Worm (Caenorhabditis elegans) whole organism, young adult: ENCODE data around the gene C14A4.6.

ENCODE experiments used
- B0019.2 ChIP-seq: fragments of 200-800 bp; sonication (Bioruptor generic); conservative IDR thresholded peaks from 2 replicates; pipeline ENCODE4 v1.3.6; 2022; ENCODE audit warnings: missing genetic modification reagents, missing genetic modification characterization, missing compliant biosample characterization
- F22D6.2 ChIP-seq: sonication (generic microtip); optimal IDR thresholded peaks from 2 replicates; lab custom pipeline; 2016; ENCODE audit warnings: mild to moderate bottlenecking, missing genetic modification characterization, missing compliant biosample characterization
- F37B4.10 ChIP-seq: fragments of 200-800 bp; sonication (Bioruptor generic); IDR thresholded peaks from 2 replicates; pipeline ENCODE4 v1.3.6; 2022; ENCODE audit warnings: missing genetic modification characterization, missing compliant biosample characterization
- F39B2.1 ChIP-seq: fragments of 200-800 bp; sonication (Bioruptor generic); IDR thresholded peaks from 2 replicates; pipeline ENCODE4 v1.3.6; 2022; ENCODE audit warnings: missing genetic modification reagents, missing genetic modification characterization, missing compliant biosample characterization
- F52B5.7 ChIP-seq: sonication (generic microtip); optimal IDR thresholded peaks from 2 replicates; lab custom pipeline; 2016; ENCODE audit warnings: mild to moderate bottlenecking, missing genetic modification characterization, missing compliant biosample characterization
- K11D2.4 ChIP-seq: fragments of 200-800 bp; sonication (Bioruptor generic); IDR thresholded peaks from 2 replicates; pipeline ENCODE4 v1.3.6; 2022; ENCODE audit warnings: missing genetic modification reagents, missing genetic modification characterization, missing compliant biosample characterization
- K12H6.12 ChIP-seq: fragments of 200-800 bp; sonication (Bioruptor generic); optimal IDR thresholded peaks from 2 replicates; lab custom pipeline; 2018; ENCODE audit warnings: mild to moderate bottlenecking, missing genetic modification characterization, missing compliant biosample characterization
- Y53G8AR.9 ChIP-seq: fragments of 200-800 bp; sonication (Bioruptor generic); conservative IDR thresholded peaks from 2 replicates; pipeline ENCODE4 v1.3.6; 2022; ENCODE audit warnings: missing genetic modification reagents, missing genetic modification characterization, missing compliant biosample characterization
- Y56A3A.18 ChIP-seq: fragments of 200-800 bp; sonication (Bioruptor generic); IDR thresholded peaks from 2 replicates; pipeline ENCODE4 v1.3.6; 2022; ENCODE audit warnings: missing genetic modification reagents, missing genetic modification characterization, missing compliant biosample characterization
- Y95B8A.8 ChIP-seq: fragments of 200-800 bp; sonication (Bioruptor generic); IDR thresholded peaks from 2 replicates; pipeline ENCODE4 v1.3.6; 2022; ENCODE audit warnings: missing genetic modification reagents, missing genetic modification characterization, missing compliant biosample characterization
- akir-1 ChIP-seq: fragments of 200-800 bp; sonication (Bioruptor generic); optimal IDR thresholded peaks from 2 replicates; lab custom pipeline; 2018; ENCODE audit warnings: mild to moderate bottlenecking, missing genetic modification characterization, moderate library complexity, missing compliant biosample characterization
- aptf-2 ChIP-seq: fragments of 200-800 bp; sonication (Bioruptor generic); conservative IDR thresholded peaks from 2 replicates; pipeline ENCODE4 v1.3.6; 2022; ENCODE audit warnings: missing genetic modification reagents, missing genetic modification characterization, missing compliant biosample characterization
- aptf-3 ChIP-seq: fragments of 200-800 bp; sonication (Bioruptor generic); IDR thresholded peaks from 2 replicates; pipeline ENCODE4 v1.3.6; 2022; ENCODE audit warnings: missing genetic modification characterization, missing compliant biosample characterization
- athp-1 ChIP-seq: sonication (generic microtip); optimal IDR thresholded peaks from 2 replicates; lab custom pipeline; 2017; ENCODE audit warnings: mild to moderate bottlenecking, missing genetic modification characterization, missing compliant biosample characterization
- attf-5 ChIP-seq: fragments of 200-800 bp; sonication (Bioruptor generic); optimal IDR thresholded peaks from 2 replicates; lab custom pipeline; 2018; ENCODE audit warnings: mild to moderate bottlenecking, missing genetic modification characterization, missing compliant biosample characterization
- bed-1 ChIP-seq: fragments of 200-800 bp; sonication (Bioruptor generic); IDR thresholded peaks from 2 replicates; pipeline ENCODE4 v1.3.6; 2022; ENCODE audit warnings: missing genetic modification reagents, missing genetic modification characterization, missing compliant biosample characterization
- bed-2 ChIP-seq: fragments of 200-800 bp; sonication (Bioruptor generic); IDR thresholded peaks from 2 replicates; pipeline ENCODE4 v1.3.6; 2022; ENCODE audit warnings: missing genetic modification reagents, missing genetic modification characterization, missing compliant biosample characterization
- cebp-1 ChIP-seq, 2 experiments: fragments of 200-800 bp in 1 of 2; sonication (Bioruptor generic) in 1 of 2; sonication (generic microtip) in 1 of 2; IDR thresholded peaks in 1 of 2; optimal IDR thresholded peaks in 1 of 2; 2 replicates each; pipeline versions ENCODE4 v1.3.6 to Lab custom; 2017 to 2022; ENCODE audit warnings: missing compliant biosample characterization in 2 of 2, missing genetic modification characterization in 2 of 2, mild to moderate bottlenecking in 1 of 2, missing genetic modification reagents in 1 of 2, moderate library complexity in 1 of 2
- dpl-1 ChIP-seq: fragments of 150-350 bp; optimal IDR thresholded peaks from 2 replicates; lab custom pipeline; 2014; ENCODE audit warnings: missing biosample characterization, missing genetic modification reagents, missing genetic modification characterization
- egrh-3 ChIP-seq: fragments of 200-800 bp; sonication (Bioruptor generic); IDR thresholded peaks from 2 replicates; pipeline ENCODE4 v1.3.6; 2022; ENCODE audit warnings: missing genetic modification reagents, missing genetic modification characterization, missing compliant biosample characterization
- ets-4 ChIP-seq: fragments of 200-800 bp; sonication (Bioruptor generic); optimal IDR thresholded peaks from 2 replicates; lab custom pipeline; 2018; ENCODE audit warnings: mild to moderate bottlenecking, missing genetic modification characterization, missing compliant biosample characterization
- hmg-1.2 ChIP-seq: fragments of 200-800 bp; sonication (Bioruptor generic); IDR thresholded peaks from 2 replicates; pipeline ENCODE4 v1.3.6; 2022; ENCODE audit warnings: missing genetic modification reagents, missing genetic modification characterization, missing compliant biosample characterization
- hmg-20 ChIP-seq: fragments of 200-800 bp; sonication (Bioruptor generic); IDR thresholded peaks from 2 replicates; pipeline ENCODE4 v1.3.6; 2022; ENCODE audit warnings: missing genetic modification reagents, missing genetic modification characterization, missing compliant biosample characterization
- lag-1 ChIP-seq: fragments of 200-800 bp; sonication (Bioruptor generic); IDR thresholded peaks from 2 replicates; pipeline ENCODE4 v1.3.6; 2022; ENCODE audit warnings: missing genetic modification reagents, missing genetic modification characterization, missing compliant biosample characterization
- let-607 ChIP-seq, 2 experiments: fragments of 200-800 bp in 1 of 2; sonication (Bioruptor generic) in 1 of 2; sonication (generic microtip) in 1 of 2; optimal IDR thresholded peaks; 2 replicates each; lab custom pipeline; 2016 to 2018; ENCODE audit warnings: mild to moderate bottlenecking in 2 of 2, missing compliant biosample characterization in 2 of 2, missing genetic modification characterization in 2 of 2, moderate library complexity in 2 of 2, missing genotype in 1 of 2
- lin-26 ChIP-seq: fragments of 200-800 bp; sonication (Bioruptor generic); IDR thresholded peaks from 2 replicates; pipeline ENCODE4 v1.3.6; 2022; ENCODE audit warnings: missing genetic modification reagents, missing genetic modification characterization, missing compliant biosample characterization
- lin-40 ChIP-seq: sonication (generic microtip); optimal IDR thresholded peaks from 2 replicates; lab custom pipeline; 2016; ENCODE audit warnings: missing genetic modification characterization, mild to moderate bottlenecking, missing compliant biosample characterization, missing genotype, missing genetic modification reagents
- madf-3 ChIP-seq: fragments of 200-800 bp; sonication (Bioruptor generic); IDR thresholded peaks from 2 replicates; pipeline ENCODE4 v1.3.6; 2022; ENCODE audit warnings: missing genetic modification reagents, missing genetic modification characterization, missing compliant biosample characterization
- mel-28 ChIP-seq: sonication (generic microtip); optimal IDR thresholded peaks from 2 replicates; lab custom pipeline; 2016; ENCODE audit warnings: borderline replicate concordance, mild to moderate bottlenecking, missing genetic modification characterization, missing compliant biosample characterization
- mxl-1 ChIP-seq: sonication (generic microtip); optimal IDR thresholded peaks from 2 replicates; lab custom pipeline; 2016; ENCODE audit warnings: missing genetic modification characterization, missing compliant biosample characterization
- nfya-2 ChIP-seq: fragments of 200-800 bp; sonication (Bioruptor generic); IDR thresholded peaks from 2 replicates; pipeline ENCODE4 v1.3.6; 2022; ENCODE audit warnings: missing genetic modification reagents, missing genetic modification characterization, missing compliant biosample characterization
- nfyb-1 ChIP-seq: fragments of 200-800 bp; sonication (Bioruptor generic); IDR thresholded peaks from 2 replicates; pipeline ENCODE4 v1.3.6; 2022; ENCODE audit warnings: missing genetic modification reagents, missing genetic modification characterization, missing compliant biosample characterization
- nhr-120 ChIP-seq: fragments of 200-800 bp; sonication (Bioruptor generic); IDR thresholded peaks from 2 replicates; pipeline ENCODE4 v1.3.6; 2022; ENCODE audit warnings: missing genetic modification characterization, missing compliant biosample characterization
- nhr-179 ChIP-seq: sonication (generic microtip); optimal IDR thresholded peaks from 2 replicates; lab custom pipeline; 2016; ENCODE audit warnings: mild to moderate bottlenecking, missing genetic modification characterization, missing compliant biosample characterization
- nhr-27 ChIP-seq: fragments of 200-800 bp; sonication (Bioruptor generic); optimal IDR thresholded peaks from 2 replicates; lab custom pipeline; 2018; ENCODE audit warnings: mild to moderate bottlenecking, missing genetic modification characterization, moderate library complexity, missing compliant biosample characterization
- rcor-1 ChIP-seq: fragments of 200-800 bp; sonication (Bioruptor generic); IDR thresholded peaks from 2 replicates; pipeline ENCODE4 v1.3.6; 2022; ENCODE audit warnings: missing genetic modification reagents, missing genetic modification characterization, missing compliant biosample characterization
- rec-8 ChIP-seq, 2 experiments: sonication (generic microtip); optimal IDR thresholded peaks; 2 replicates each; lab custom pipeline; 2016; ENCODE audit warnings: mild to moderate bottlenecking in 2 of 2, missing genetic modification characterization in 2 of 2, missing genetic modification reagents in 2 of 2, missing genotype in 2 of 2, missing biosample characterization in 1 of 2, missing compliant biosample characterization in 1 of 2, moderate library complexity in 1 of 2
- sdz-38 ChIP-seq: sonication (generic microtip); optimal IDR thresholded peaks from 2 replicates; lab custom pipeline; 2016; ENCODE audit warnings: missing genotype, missing genetic modification characterization, missing compliant biosample characterization
- sea-2 ChIP-seq: fragments of 200-800 bp; sonication (Bioruptor generic); IDR thresholded peaks from 2 replicates; pipeline ENCODE4 v1.3.6; 2022; ENCODE audit warnings: missing genetic modification characterization, missing compliant biosample characterization
- tbx-9 ChIP-seq: sonication (generic microtip); optimal IDR thresholded peaks from 2 replicates; lab custom pipeline; 2016; ENCODE audit warnings: borderline replicate concordance, missing genetic modification characterization, inconsistent platforms, missing compliant biosample characterization
- unc-130 ChIP-seq: sonication (generic microtip); optimal IDR thresholded peaks from 2 replicates; lab custom pipeline; 2016; ENCODE audit warnings: missing genetic modification reagents, missing genetic modification characterization, missing compliant biosample characterization
- zfh-2 ChIP-seq: fragments of 200-800 bp; sonication (Bioruptor generic); conservative IDR thresholded peaks from 2 replicates; pipeline ENCODE4 v1.3.6; 2022; ENCODE audit warnings: missing genetic modification reagents, missing genetic modification characterization, missing compliant biosample characterization
- ztf-18 ChIP-seq: sonication (generic microtip); optimal IDR thresholded peaks from 2 replicates; lab custom pipeline; 2016; ENCODE audit warnings: missing genotype, mild to moderate bottlenecking, missing genetic modification characterization, missing compliant biosample characterization
- ztf-22 ChIP-seq: fragments of 200-800 bp; sonication (Bioruptor generic); optimal IDR thresholded peaks from 2 replicates; lab custom pipeline; 2018; ENCODE audit warnings: mild to moderate bottlenecking, missing genetic modification characterization, moderate library complexity, missing compliant biosample characterization
- ztf-28 ChIP-seq: fragments of 200-800 bp; sonication (Bioruptor generic); IDR thresholded peaks from 2 replicates; pipeline ENCODE4 v1.3.6; 2022; ENCODE audit warnings: missing genetic modification reagents, missing genetic modification characterization, missing compliant biosample characterization
- ztf-6 ChIP-seq: fragments of 200-800 bp; sonication (Bioruptor generic); IDR thresholded peaks from 2 replicates; pipeline ENCODE4 v1.3.6; 2022; ENCODE audit warnings: missing genetic modification reagents, missing genetic modification characterization, missing compliant biosample characterization

Gene C14A4.6

ce11 chrII:10547803-10548693 is 46.5 kb downstream of the C14A4.6 start (continued):
- TF ChIP-seq F52B5.7 (tag; lab: Kevin White, UChicago), result no peak
- TF ChIP-seq egrh-3 (GFP tag; lab: Robert Waterston, UW), result no peak
- TF ChIP-seq madf-3 (GFP tag; lab: Robert Waterston, UW), result no peak
- TF ChIP-seq bed-1 (GFP tag; lab: Robert Waterston, UW), result no peak
- no peak for TF ChIP-seq let-607 (tag; optimal IDR thresholded peaks at IDR 0.05; lab: Kevin White, UChicago)
- peak; percentile 59 for TF ChIP-seq ets-4 (GFP tag; lab: Kevin White, UChicago)
- no peak for TF ChIP-seq lin-26
- TF ChIP-seq lin-40 (tag; lab: Kevin White, UChicago), result no peak
- no peak for TF ChIP-seq ztf-6 (GFP tag; lab: Robert Waterston, UW)
- no peak for TF ChIP-seq aptf-3 (GFP tag; lab: Robert Waterston, UW)
- 0 out of 2 replicates have a peak, but pooled peaks have one; percentile 8 for TF ChIP-seq Y95B8A.8 (GFP tag; lab: Robert Waterston, UW)
- no peak for TF ChIP-seq nfyb-1
- no peak for TF ChIP-seq athp-1 (tag; lab: Kevin White, UChicago)
- TF ChIP-seq dpl-1 (GFP tag; lab: Kevin White, UChicago), result no peak
- no peak for TF ChIP-seq bed-2 (GFP tag; lab: Robert Waterston, UW)
- no peak for TF ChIP-seq akir-1 (GFP tag; lab: Kevin White, UChicago)
- TF ChIP-seq tbx-9 (tag; lab: Kevin White, UChicago), result no peak
- TF ChIP-seq rec-8 (tag; optimal IDR thresholded peaks at IDR 0.05; lab: Kevin White, UChicago), result no peak
- TF ChIP-seq lag-1, result no peak
- TF ChIP-seq hmg-1.2 (GFP tag; lab: Robert Waterston, UW), result peak; percentile 24; the same call in 1 of the 2 replicates
- no peak for TF ChIP-seq unc-130 (GFP tag; lab: Kevin White, UChicago)
- no peak for TF ChIP-seq nhr-120 (GFP tag; lab: Robert Waterston, UW)
- TF ChIP-seq F37B4.10 (GFP tag; lab: Robert Waterston, UW), result no peak
- TF ChIP-seq nhr-27 (tag; lab: Kevin White, UChicago), result no peak
- 0 out of 2 replicates have a peak, but pooled peaks have one; percentile 23 for TF ChIP-seq ztf-28
- no peak for TF ChIP-seq ztf-18 (tag; lab: Kevin White, UChicago)
- no peak for TF ChIP-seq nfya-2 (GFP tag; lab: Robert Waterston, UW)
- TF ChIP-seq hmg-20 (GFP tag; lab: Robert Waterston, UW), result no peak
- TF ChIP-seq aptf-2 (GFP tag; lab: Robert Waterston, UW), result no peak
- TF ChIP-seq attf-5 (GFP tag; lab: Kevin White, UChicago), result no peak
- 0 out of 2 replicates have a peak, but pooled peaks have one; percentile 7 for TF ChIP-seq Y53G8AR.9 (GFP tag; lab: Robert Waterston, UW)
- no peak for TF ChIP-seq ztf-22 (GFP tag; lab: Kevin White, UChicago)
- TF ChIP-seq F39B2.1 (GFP tag; lab: Robert Waterston, UW), result no peak
- no peak for TF ChIP-seq K12H6.12
- TF ChIP-seq sea-2 (GFP tag; lab: Robert Waterston, UW), result no peak
- no peak for TF ChIP-seq mxl-1 (tag; lab: Kevin White, UChicago)
- TF ChIP-seq rcor-1, result no peak
- no peak for TF ChIP-seq cebp-1 (GFP tag; IDR thresholded peaks at IDR 0.05; lab: Robert Waterston, UW)
- peak; percentile 6 for TF ChIP-seq cebp-1 (tag; optimal IDR thresholded peaks at IDR 0.05; lab: Kevin White, UChicago)
- no peak for TF ChIP-seq K11D2.4 (GFP tag; lab: Robert Waterston, UW)
- 0 out of 2 replicates have a peak, but pooled peaks have one; percentile 6 for TF ChIP-seq Y56A3A.18 (GFP tag; lab: Robert Waterston, UW)
- no peak for TF ChIP-seq sdz-38
- TF ChIP-seq B0019.2 (GFP tag; lab: Robert Waterston, UW), result no peak
- TF ChIP-seq zfh-2 (GFP tag; lab: Robert Waterston, UW), result no peak
- TF ChIP-seq F22D6.2 (tag; lab: Kevin White, UChicago), result no peak
- TF ChIP-seq nhr-179, result no peak
- TF ChIP-seq mel-28 (tag; lab: Kevin White, UChicago), result no peak
